Fruit fly (Drosophila melanogaster): ENCODE data around the gene Vps13B.
A peak's percentile ranks its signal among the peaks of the same experiment; 100 is the strongest.

The Vps13B gene

DNA sequence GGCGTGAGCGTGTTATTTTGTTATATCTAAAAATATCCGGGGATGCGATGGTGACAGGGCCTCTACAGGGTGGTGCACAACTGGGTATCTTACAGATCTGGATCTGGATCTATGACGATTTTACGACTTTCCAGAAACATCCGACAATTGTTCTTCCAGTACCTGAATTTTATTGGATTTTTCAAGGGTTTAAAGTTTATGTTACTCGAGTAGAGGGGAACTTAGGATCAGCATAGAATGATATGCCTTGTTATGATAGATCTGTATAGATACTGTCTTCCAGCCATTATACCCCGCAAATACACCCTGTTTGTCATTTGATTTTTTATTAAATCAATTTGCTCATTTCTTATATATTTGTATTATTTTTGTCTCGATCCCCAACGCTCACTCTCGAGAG, 41.4 kb upstream of the Vps13B start (continued):
- TF ChIP-seq CG13123 (GFP tag; optimal IDR thresholded peaks at IDR 0.05) (no peak), CG2129 (GFP tag; IDR thresholded peaks at IDR 0.05; ENCODE audit: partially characterized antibody) (no peak), kay (GFP tag; optimal IDR thresholded peaks at IDR 0.05) (peak; percentile 10), CG6654 (GFP tag; optimal IDR thresholded peaks at IDR 0.05) (no peak), dmrt11E (tag; optimal IDR thresholded peaks at IDR 0.05) (no peak), pita (GFP tag; optimal IDR thresholded peaks at IDR 0.05) (no peak), gem (tag; optimal IDR thresholded peaks at IDR 0.05) (peak; percentile 78), NC2α (GFP tag; optimal IDR thresholded peaks at IDR 0.05) (no peak), CHES-1-like (GFP tag; optimal IDR thresholded peaks at IDR 0.05) (no peak), CG4617 (GFP tag; optimal IDR thresholded peaks at IDR 0.05; ENCODE audit: borderline replicate concordance) (no peak), Ets65A (GFP tag) (peak; percentile 80), pum (GFP tag; optimal IDR thresholded peaks at IDR 0.05) (peak; percentile 34), CG15011 (GFP tag; optimal IDR thresholded peaks at IDR 0.05) (peak; percentile 43), CG11695 (GFP tag; IDR thresholded peaks at IDR 0.05) (peak; percentile 73), CG6854 (GFP tag; optimal IDR thresholded peaks at IDR 0.05) (no peak), fu2 (GFP tag; optimal IDR thresholded peaks at IDR 0.05) (no peak), Deaf1 (tag; optimal IDR thresholded peaks at IDR 0.05) (peak; percentile 33), Asciz (GFP tag; optimal IDR thresholded peaks at IDR 0.05) (peak; percentile 49), vfl (GFP tag; optimal IDR thresholded peaks at IDR 0.05) (no peak), ato (GFP tag; IDR thresholded peaks at IDR 0.05; ENCODE audit: partially characterized antibody) (no peak), stwl (tag; optimal IDR thresholded peaks at IDR 0.05) (no peak), Med (GFP tag) (peak; percentile 90), ro (GFP tag; IDR thresholded peaks at IDR 0.05) (no peak), HmgD (GFP tag; optimal IDR thresholded peaks at IDR 0.05) (no peak), Sry-δ (GFP tag; optimal IDR thresholded peaks at IDR 0.05) (no peak), sc (optimal IDR thresholded peaks at IDR 0.05) (no peak), sc (GFP tag; optimal IDR thresholded peaks at IDR 0.05) (no peak), sob (GFP tag; IDR thresholded peaks at IDR 0.05) (peak; percentile 60), CG17568 (GFP tag; optimal IDR thresholded peaks at IDR 0.05) (peak; percentile 35), otp (GFP tag; IDR thresholded peaks at IDR 0.05) (no peak), CG30431 (GFP tag; optimal IDR thresholded peaks at IDR 0.05) (peak; percentile 3), CG42726 (GFP tag; IDR thresholded peaks at IDR 0.05; ENCODE audit: partially characterized antibody) (no peak), sr (GFP tag; IDR thresholded peaks at IDR 0.05) (peak; percentile 3; the same call in 1 of the 3 replicates), CG3065 (GFP tag; optimal IDR thresholded peaks at IDR 0.05) (no peak), fd64A (GFP tag; optimal IDR thresholded peaks at IDR 0.05) (no peak), CG7786 (GFP tag; optimal IDR thresholded peaks at IDR 0.05) (peak; percentile 33), CG4730 (GFP tag; IDR thresholded peaks at IDR 0.05) (peak; percentile 31; the same call in 1 of the 2 replicates), az2 (GFP tag; optimal IDR thresholded peaks at IDR 0.05) (peak; percentile 36), CG7987 (GFP tag; optimal IDR thresholded peaks at IDR 0.05) (no peak), fd3F (GFP tag; optimal IDR thresholded peaks at IDR 0.05) (peak; percentile 63), CG10274 (GFP tag; optimal IDR thresholded peaks at IDR 0.05) (peak; percentile 40), mirr (GFP tag; optimal IDR thresholded peaks at IDR 0.05) (peak; percentile 14), Dek (tag; optimal IDR thresholded peaks at IDR 0.05) (peak; percentile 57), H2.0 (GFP tag; IDR thresholded peaks at IDR 0.05) (0 out of 2 replicates have a peak, but pooled peaks have one; percentile 5), CG13296 (GFP tag; optimal IDR thresholded peaks at IDR 0.05) (peak; percentile 66), CG7556 (GFP tag; optimal IDR thresholded peaks at IDR 0.05) (peak; percentile 50), CG12942 (GFP tag; optimal IDR thresholded peaks at IDR 0.05) (no peak), ftz-f1 (GFP tag; optimal IDR thresholded peaks at IDR 0.05) (no peak), ham (GFP tag; IDR thresholded peaks at IDR 0.05) (0 out of 2 replicates have a peak, but pooled peaks have one; percentile 32), CG3726 (GFP tag; IDR thresholded peaks at IDR 0.05) (no peak), dan (GFP tag; IDR thresholded peaks at IDR 0.05) (no peak), CG32532 (GFP tag; IDR thresholded peaks at IDR 0.05) (peak; percentile 76)

Measured in whole organism, embryonic.